Worm (Caenorhabditis elegans) whole organism, L4 larva: ENCODE data around the gene K12H6.5.

Experiments used
- D1046.2 ChIP-seq: fragments of 200-800 bp; sonication (Bioruptor generic); IDR thresholded peaks from 2 replicates; pipeline ENCODE4 v1.3.6; 2022; ENCODE audit warnings: missing genetic modification characterization, missing compliant biosample characterization
- F37D6.2 ChIP-seq: sonication (generic microtip); optimal IDR thresholded peaks from 2 replicates; lab custom pipeline; 2016; ENCODE audit warnings: mild to moderate bottlenecking, missing genetic modification characterization, missing compliant biosample characterization
- F44E2.7 ChIP-seq: fragments of 200-800 bp; sonication (Bioruptor generic); IDR thresholded peaks from 2 replicates; pipeline ENCODE4 v2.1.2; 2022; ENCODE audit warnings: missing genetic modification characterization, missing compliant biosample characterization
- R02D3.7 ChIP-seq: fragments of 150-350 bp; sonication (generic microtip); optimal IDR thresholded peaks from 3 replicates; lab custom pipeline; 2014; ENCODE audit warnings: missing biosample characterization, missing genetic modification characterization
- T26A8.4 ChIP-seq: fragments of 200-800 bp; sonication (Bioruptor generic); IDR thresholded peaks from 2 replicates; pipeline ENCODE4 v1.3.6; 2022; ENCODE audit warnings: missing genetic modification characterization, missing compliant biosample characterization
- Y105C5A.15 ChIP-seq: fragments of 200-800 bp; sonication (Bioruptor generic); IDR thresholded peaks from 2 replicates; pipeline ENCODE4 v1.3.6; 2022; ENCODE audit warnings: missing genetic modification characterization, missing compliant biosample characterization
- Y48G9A.11 ChIP-seq: fragments of 200-800 bp; sonication (Bioruptor generic); IDR thresholded peaks from 2 replicates; pipeline ENCODE4 v1.3.6; 2022; ENCODE audit warnings: missing genetic modification reagents, missing genetic modification characterization, missing compliant biosample characterization
- Y75B8A.6 ChIP-seq: fragments of 200-800 bp; sonication (Bioruptor generic); IDR thresholded peaks from 2 replicates; pipeline ENCODE4 v1.3.6; 2022; ENCODE audit warnings: missing genetic modification reagents, missing genetic modification characterization, missing compliant biosample characterization
- aly-2 ChIP-seq: sonication (generic microtip); optimal IDR thresholded peaks from 2 replicates; lab custom pipeline; 2018; ENCODE audit warnings: missing biosample characterization, missing genetic modification characterization
- arid-1 ChIP-seq: fragments of 200-800 bp; sonication (Bioruptor generic); conservative IDR thresholded peaks from 2 replicates; pipeline ENCODE4 v1.3.6; 2022; ENCODE audit warnings: missing genetic modification reagents, missing genetic modification characterization, missing compliant biosample characterization
- ceh-82 ChIP-seq: sonication (generic microtip); optimal IDR thresholded peaks from 2 replicates; lab custom pipeline; 2017; ENCODE audit warnings: missing biosample characterization, missing genetic modification characterization
- cey-2 ChIP-seq: sonication (generic microtip); optimal IDR thresholded peaks from 3 replicates; lab custom pipeline; 2017; ENCODE audit warnings: missing genetic modification characterization, mild to moderate bottlenecking, missing compliant biosample characterization, antibody characterized with exemption, borderline replicate concordance; ENCODE audit not compliant: insufficient read depth
- ctbp-1 ChIP-seq: fragments of 200-800 bp; sonication (Bioruptor generic); IDR thresholded peaks from 2 replicates; pipeline ENCODE4 v1.3.6; 2022; ENCODE audit warnings: missing genetic modification reagents, missing genetic modification characterization, missing compliant biosample characterization
- daf-12 ChIP-seq: fragments of 150-350 bp; optimal IDR thresholded peaks from 2 replicates; lab custom pipeline; 2014; ENCODE audit warnings: missing biosample characterization, missing genetic modification reagents, missing genetic modification characterization
- daf-16 ChIP-seq, 3 experiments: sonication (generic microtip); optimal IDR thresholded peaks; 2 replicates each; lab custom pipeline; 2016 to 2017; ENCODE audit warnings: missing genetic modification characterization in 3 of 3, missing genetic modification reagents in 3 of 3, mild to moderate bottlenecking in 2 of 3, missing compliant biosample characterization in 2 of 3, missing biosample characterization in 1 of 3, moderate library complexity in 1 of 3
- dmd-6 ChIP-seq: fragments of 200-800 bp; sonication (Bioruptor generic); IDR thresholded peaks from 2 replicates; pipeline ENCODE4 v1.3.6; 2022; ENCODE audit warnings: missing genetic modification reagents, missing genetic modification characterization, missing compliant biosample characterization
- egl-43 ChIP-seq: fragments of 200-800 bp; sonication (Bioruptor generic); IDR thresholded peaks from 2 replicates; pipeline ENCODE4 v1.3.6; 2022; ENCODE audit warnings: missing genetic modification reagents, missing genetic modification characterization, missing compliant biosample characterization
- fkh-10 ChIP-seq: fragments of 150-350 bp; optimal IDR thresholded peaks from 2 replicates; lab custom pipeline; 2014; ENCODE audit warnings: missing biosample characterization, missing genetic modification reagents, missing genetic modification characterization
- gei-8 ChIP-seq: fragments of 200-800 bp; sonication (Bioruptor generic); optimal IDR thresholded peaks from 2 replicates; lab custom pipeline; 2018; ENCODE audit warnings: mild to moderate bottlenecking, missing genetic modification characterization, missing compliant biosample characterization
- hif-1 ChIP-seq, 2 experiments: sonication (generic microtip); optimal IDR thresholded peaks; 2 replicates each; lab custom pipeline; 2016 to 2017; ENCODE audit warnings: missing compliant biosample characterization in 2 of 2, missing genetic modification characterization in 2 of 2, missing genetic modification reagents in 2 of 2, missing genotype in 2 of 2, mild to moderate bottlenecking in 1 of 2
- hlh-11 ChIP-seq: fragments of 200-800 bp; sonication (Bioruptor generic); optimal IDR thresholded peaks from 2 replicates; lab custom pipeline; 2018; ENCODE audit warnings: mild to moderate bottlenecking, missing genetic modification characterization, missing compliant biosample characterization
- hmg-1.1 ChIP-seq: fragments of 200-800 bp; sonication (Bioruptor generic); IDR thresholded peaks from 2 replicates; pipeline ENCODE4 v1.3.6; 2022; ENCODE audit warnings: missing genetic modification reagents, missing genetic modification characterization, missing compliant biosample characterization
- jun-1 ChIP-seq: fragments of 150-350 bp; optimal IDR thresholded peaks from 2 replicates; lab custom pipeline; 2014; ENCODE audit warnings: missing biosample characterization, missing genetic modification reagents, missing genetic modification characterization
- lim-7 ChIP-seq: fragments of 200-800 bp; sonication (Bioruptor generic); IDR thresholded peaks from 2 replicates; pipeline ENCODE4 v1.3.6; 2022; ENCODE audit warnings: missing genetic modification characterization, missing compliant biosample characterization
- lin-38 ChIP-seq: fragments of 200-800 bp; sonication (Bioruptor generic); IDR thresholded peaks from 2 replicates; pipeline ENCODE4 v1.3.6; 2022; ENCODE audit warnings: missing genetic modification reagents, missing genetic modification characterization, missing compliant biosample characterization
- lir-3 ChIP-seq: sonication (generic microtip); optimal IDR thresholded peaks from 2 replicates; lab custom pipeline; 2016; ENCODE audit warnings: mild to moderate bottlenecking, missing genetic modification characterization, missing compliant biosample characterization
- mep-1 ChIP-seq: fragments of 150-350 bp; sonication (generic microtip); optimal IDR thresholded peaks from 3 replicates; lab custom pipeline; 2014; ENCODE audit warnings: missing biosample characterization, missing genetic modification characterization
- mes-2 ChIP-seq: sonication (generic microtip); optimal IDR thresholded peaks from 2 replicates; lab custom pipeline; 2016; ENCODE audit warnings: missing genotype, mild to moderate bottlenecking, missing genetic modification characterization, missing compliant biosample characterization; ENCODE audit not compliant: poor library complexity, severe bottlenecking
- mxl-2 ChIP-seq: fragments of 200-800 bp; sonication (Bioruptor generic); conservative IDR thresholded peaks from 2 replicates; pipeline ENCODE4 v1.3.6; 2022; ENCODE audit warnings: missing genetic modification reagents, missing genetic modification characterization, missing compliant biosample characterization
- nhr-102 ChIP-seq: sonication (generic microtip); optimal IDR thresholded peaks from 2 replicates; lab custom pipeline; 2016; ENCODE audit warnings: mild to moderate bottlenecking, missing genetic modification characterization, moderate library complexity, missing compliant biosample characterization
- nhr-237 ChIP-seq: sonication (generic microtip); optimal IDR thresholded peaks from 2 replicates; lab custom pipeline; 2017; ENCODE audit warnings: missing biosample characterization, missing genetic modification characterization
- nhr-25 ChIP-seq: sonication (generic microtip); optimal IDR thresholded peaks from 2 replicates; lab custom pipeline; 2017; ENCODE audit warnings: missing genetic modification characterization, mild to moderate bottlenecking, missing compliant biosample characterization, antibody characterized with exemption, moderate library complexity, borderline replicate concordance; ENCODE audit not compliant: insufficient read depth
- nhr-28 ChIP-seq: fragments of 150-350 bp; optimal IDR thresholded peaks from 2 replicates; lab custom pipeline; 2014; ENCODE audit warnings: missing biosample characterization, missing genetic modification characterization
- nhr-42 ChIP-seq: fragments of 200-800 bp; sonication (Bioruptor generic); IDR thresholded peaks from 2 replicates; pipeline ENCODE4 v1.3.6; 2022; ENCODE audit warnings: missing genetic modification characterization, missing compliant biosample characterization
- nhr-6 ChIP-seq: fragments of 150-350 bp; optimal IDR thresholded peaks from 2 replicates; lab custom pipeline; 2014; ENCODE audit warnings: missing biosample characterization, missing genetic modification characterization
- pha-4 ChIP-seq, 2 experiments: fragments of 150-350 bp in 1 of 2; fragments of 200-800 bp in 1 of 2; sonication (Bioruptor generic) in 1 of 2; IDR thresholded peaks in 1 of 2; optimal IDR thresholded peaks in 1 of 2; 2 replicates each; pipeline versions ENCODE4 v1.3.6 to Lab custom; 2014 to 2022; ENCODE audit warnings: missing genetic modification characterization in 2 of 2, missing genetic modification reagents in 2 of 2, missing biosample characterization in 1 of 2, missing compliant biosample characterization in 1 of 2
- php-3 ChIP-seq: fragments of 200-800 bp; sonication (Bioruptor generic); IDR thresholded peaks from 2 replicates; pipeline ENCODE4 v1.3.6; 2022; ENCODE audit warnings: missing genetic modification reagents, missing genetic modification characterization, missing compliant biosample characterization
- sdz-12 ChIP-seq: fragments of 200-800 bp; sonication (Bioruptor generic); optimal IDR thresholded peaks from 2 replicates; lab custom pipeline; 2018; ENCODE audit warnings: mild to moderate bottlenecking, missing genetic modification characterization, missing compliant biosample characterization
- spr-1 ChIP-seq: sonication (generic microtip); optimal IDR thresholded peaks from 2 replicates; lab custom pipeline; 2016; ENCODE audit warnings: mild to moderate bottlenecking, missing genetic modification characterization, missing compliant biosample characterization
- tra-1 ChIP-seq: fragments of 200-800 bp; sonication (Bioruptor generic); IDR thresholded peaks from 2 replicates; pipeline ENCODE4 v1.3.6; 2022; ENCODE audit warnings: missing genetic modification reagents, missing genetic modification characterization, missing compliant biosample characterization
- zfp-2 ChIP-seq: sonication (generic microtip); optimal IDR thresholded peaks from 2 replicates; lab custom pipeline; 2016; ENCODE audit warnings: mild to moderate bottlenecking, missing genetic modification characterization, missing compliant biosample characterization
- zfp-3 ChIP-seq: fragments of 200-800 bp; sonication (Bioruptor generic); conservative IDR thresholded peaks from 2 replicates; pipeline ENCODE4 v1.3.6; 2022; ENCODE audit warnings: missing genetic modification reagents, missing genetic modification characterization, missing compliant biosample characterization
- zip-2 ChIP-seq: fragments of 150-350 bp; optimal IDR thresholded peaks from 2 replicates; lab custom pipeline; 2014; ENCODE audit warnings: missing biosample characterization, missing genetic modification characterization

Gene K12H6.5

DNA sequence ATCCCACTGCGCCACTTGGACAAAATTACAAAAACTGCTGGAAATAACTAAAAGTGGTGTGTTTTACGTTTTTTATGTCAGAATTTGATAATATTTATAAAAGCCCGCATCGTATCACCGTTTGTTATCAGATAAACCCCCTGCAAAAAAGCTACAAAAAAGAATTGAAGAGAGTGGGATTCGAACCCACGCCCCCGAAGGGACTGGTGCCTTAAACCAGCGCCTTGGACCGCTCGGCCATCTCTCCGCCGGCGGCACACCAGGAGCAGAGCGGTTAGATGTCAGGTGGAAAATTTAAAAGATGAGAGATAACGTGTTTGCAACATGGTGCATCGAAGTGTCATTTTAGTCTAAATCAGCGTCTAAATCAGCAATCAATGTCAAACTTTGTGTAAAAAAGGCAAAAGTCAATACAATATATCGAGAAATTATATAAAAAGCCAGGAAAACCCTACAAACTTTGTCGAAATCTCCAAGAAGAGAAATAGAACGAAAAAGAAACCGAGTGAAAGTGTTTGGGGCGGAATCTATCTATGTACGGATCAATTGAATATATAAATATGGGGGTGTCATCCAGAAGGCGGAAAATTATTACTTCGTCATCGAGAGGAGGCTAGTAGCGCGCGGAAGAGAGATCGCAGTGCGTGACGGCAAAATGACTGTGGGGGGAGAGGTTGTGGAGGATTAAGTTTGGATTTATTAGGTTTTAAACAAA lies 35.6 kb upstream of the K12H6.5 start (continued):
- TF ChIP-seq ctbp-1 (GFP tag; lab: Robert Waterston, UW) (0 out of 2 replicates have a peak, but pooled peaks have one; percentile 23), mep-1 (tag; lab: Kevin White, UChicago) (no peak), egl-43 (GFP tag; lab: Robert Waterston, UW) (peak; percentile 85), hlh-11 (tag; lab: Kevin White, UChicago) (peak; percentile 14), D1046.2 (GFP tag; lab: Robert Waterston, UW) (0 out of 2 replicates have a peak, but pooled peaks have one; percentile 20), nhr-102 (tag; lab: Kevin White, UChicago) (peak; percentile 0), mxl-2 (no peak), nhr-42 (GFP tag; lab: Robert Waterston, UW) (0 out of 2 replicates have a peak, but pooled peaks have one; percentile 50), daf-16 (GFP tag; optimal IDR thresholded peaks at IDR 0.05; lab: Kevin White, UChicago) (peak in 1 of 2 experiments; percentile 23), daf-16 (tag; optimal IDR thresholded peaks at IDR 0.05; lab: Kevin White, UChicago) (no peak), mes-2 (tag; lab: Kevin White, UChicago) (peak; percentile 49), cey-2 (tag; lab: Kevin White, UChicago) (no peak), zfp-3 (GFP tag; lab: Robert Waterston, UW) (no peak), arid-1 (GFP tag; lab: Robert Waterston, UW) (peak; percentile 66), aly-2 (tag; lab: Kevin White, UChicago) (no peak), jun-1 (tag; lab: Kevin White, UChicago) (no peak), Y105C5A.15 (peak; percentile 30; the same call in 1 of the 2 replicates), php-3 (GFP tag; lab: Robert Waterston, UW) (0 out of 2 replicates have a peak, but pooled peaks have one; percentile 16), nhr-28 (peak; percentile 9), F37D6.2 (tag; lab: Kevin White, UChicago) (no peak), daf-12 (tag; lab: Kevin White, UChicago) (no peak), zip-2 (tag; lab: Kevin White, UChicago) (no peak), lim-7 (GFP tag; lab: Robert Waterston, UW) (peak; percentile 71), pha-4 (GFP tag; IDR thresholded peaks at IDR 0.05; lab: Robert Waterston, UW) (peak; percentile 75; the same call in 1 of the 2 replicates), pha-4 (tag; optimal IDR thresholded peaks at IDR 0.05; lab: Kevin White, UChicago) (no peak), tra-1 (GFP tag; lab: Robert Waterston, UW) (peak; percentile 60; the same call in 1 of the 2 replicates), hmg-1.1 (GFP tag; lab: Robert Waterston, UW) (0 out of 2 replicates have a peak, but pooled peaks have one; percentile 11), gei-8 (GFP tag; lab: Kevin White, UChicago) (no peak), dmd-6 (GFP tag; lab: Robert Waterston, UW) (0 out of 2 replicates have a peak, but pooled peaks have one; percentile 22)

DNA sequence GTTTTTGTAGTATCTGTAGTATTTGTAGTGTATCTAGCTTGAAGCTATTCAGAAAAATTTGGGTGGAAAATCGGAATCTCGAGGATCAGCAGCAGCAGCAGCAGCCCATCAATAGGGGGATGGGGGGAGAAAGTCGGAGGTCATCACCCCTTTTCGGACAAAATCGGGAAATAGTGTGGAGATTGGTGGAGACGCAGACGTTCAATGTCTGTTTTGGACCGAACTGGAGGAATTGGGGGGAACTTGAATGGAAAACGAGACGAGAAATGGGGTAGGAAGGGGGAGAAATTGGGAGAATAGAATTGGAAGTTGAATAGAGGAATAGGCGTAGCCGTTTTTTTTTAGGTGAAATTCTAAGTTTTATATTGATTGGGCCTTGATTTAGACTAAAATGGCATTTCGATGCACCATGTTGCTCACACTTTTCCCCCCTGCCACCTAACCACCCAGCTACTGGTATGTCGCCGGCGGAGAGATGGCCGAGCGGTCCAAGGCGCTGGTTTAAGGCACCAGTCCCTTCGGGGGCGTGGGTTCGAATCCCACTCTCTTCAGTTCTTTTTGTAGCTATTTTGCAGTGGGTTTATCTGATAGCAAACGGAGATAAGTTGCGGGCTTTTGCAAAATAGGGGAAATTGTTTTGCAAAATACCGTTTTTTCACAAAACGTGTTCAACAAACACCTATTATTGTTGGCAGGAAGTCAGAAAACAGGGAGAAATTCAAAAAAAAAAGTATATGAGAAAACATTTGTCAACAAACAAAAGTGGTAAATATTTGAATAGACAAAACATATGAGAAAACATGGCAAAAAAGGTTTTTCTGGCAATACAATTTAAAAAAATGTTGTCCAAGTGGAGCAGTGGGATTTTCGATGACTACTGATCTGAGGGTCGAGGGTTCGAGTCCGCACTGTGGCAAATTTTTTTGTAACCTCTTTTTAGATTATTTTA lies 34.2 kb upstream of the K12H6.5 start:
- no peak for TF ChIP-seq hif-1 (tag; optimal IDR thresholded peaks at IDR 0.05; lab: Kevin White, UChicago)
- TF ChIP-seq lir-3 (tag; lab: Kevin White, UChicago), result no peak
- TF ChIP-seq ctbp-1 (GFP tag; lab: Robert Waterston, UW), result no peak
- TF ChIP-seq lin-38 (GFP tag; lab: Robert Waterston, UW), result peak; percentile 66
- TF ChIP-seq nhr-237 (tag; lab: Kevin White, UChicago), result no peak
- no peak for TF ChIP-seq Y75B8A.6
- TF ChIP-seq sdz-12 (GFP tag; lab: Kevin White, UChicago), result no peak
- TF ChIP-seq R02D3.7, result no peak
- no peak for TF ChIP-seq zfp-2 (tag; lab: Kevin White, UChicago)
- no peak for TF ChIP-seq spr-1
- peak; percentile 29 for TF ChIP-seq nhr-28
- TF ChIP-seq jun-1 (tag; lab: Kevin White, UChicago), result no peak
- TF ChIP-seq D1046.2 (GFP tag; lab: Robert Waterston, UW), result 0 out of 2 replicates have a peak, but pooled peaks have one; percentile 46
- no peak for TF ChIP-seq ceh-82 (tag; lab: Kevin White, UChicago)
- peak; percentile 83 for TF ChIP-seq lim-7 (GFP tag; lab: Robert Waterston, UW)
- peak; percentile 31 for TF ChIP-seq gei-8 (GFP tag; lab: Kevin White, UChicago)
- TF ChIP-seq nhr-6, result no peak
- TF ChIP-seq Y48G9A.11 (GFP tag; lab: Robert Waterston, UW), result no peak
- TF ChIP-seq F44E2.7 (GFP tag; lab: Robert Waterston, UW), result no peak
- TF ChIP-seq T26A8.4, result 0 out of 2 replicates have a peak, but pooled peaks have one; percentile 28
- no peak for TF ChIP-seq fkh-10 (GFP tag; lab: Kevin White, UChicago)
- TF ChIP-seq nhr-25 (tag; lab: Kevin White, UChicago), result no peak
